Fruit fly (Drosophila melanogaster) whole organism, embryonic: ENCODE data around the gene Rtnl1.

Source experiments
- Abd-B ChIP-seq: fragments of 200-800 bp; sonication (Bioruptor generic); optimal IDR thresholded peaks from 2 replicates; lab custom pipeline; 2018; ENCODE audit warnings: missing biosample characterization, mild to moderate bottlenecking, missing genetic modification characterization, moderate library complexity
- Atf-2 ChIP-seq: fragments of 200-800 bp; sonication (Bioruptor generic); optimal IDR thresholded peaks from 2 replicates; lab custom pipeline; 2016; ENCODE audit warnings: missing biosample characterization, missing genetic modification characterization
- C15 ChIP-seq: fragments of 200-800 bp; sonication (Bioruptor generic); IDR thresholded peaks from 3 replicates; pipeline ENCODE4 v1.3.6; 2022; ENCODE audit warnings: missing biosample characterization, missing genetic modification characterization
- CG10209 ChIP-seq: fragments of 200-800 bp; sonication (Bioruptor generic); optimal IDR thresholded peaks from 3 replicates; lab custom pipeline; 2017; ENCODE audit warnings: missing biosample characterization, mild to moderate bottlenecking, missing genetic modification characterization, missing genetic modification reagents
- CG10267 ChIP-seq: fragments of 200-800 bp; sonication (Bioruptor generic); optimal IDR thresholded peaks from 2 replicates; lab custom pipeline; 2018; ENCODE audit warnings: missing biosample characterization, mild to moderate bottlenecking, missing genetic modification characterization, moderate library complexity
- CG10654 ChIP-seq: fragments of 200-800 bp; sonication (Bioruptor generic); optimal IDR thresholded peaks from 2 replicates; lab custom pipeline; 2016; ENCODE audit warnings: missing biosample characterization, missing genetic modification characterization
- CG1233 ChIP-seq: fragments of 200-800 bp; sonication (Bioruptor generic); optimal IDR thresholded peaks from 4 replicates; lab custom pipeline; 2018; ENCODE audit warnings: missing biosample characterization, mild to moderate bottlenecking, missing genetic modification characterization
- CG13296 ChIP-seq: fragments of 200-800 bp; sonication (Bioruptor generic); optimal IDR thresholded peaks from 3 replicates; lab custom pipeline; 2018; ENCODE audit warnings: missing biosample characterization, mild to moderate bottlenecking, missing genetic modification characterization
- CG13894 ChIP-seq: fragments of 200-800 bp; sonication (Bioruptor generic); optimal IDR thresholded peaks from 3 replicates; lab custom pipeline; 2018; ENCODE audit warnings: missing biosample characterization, mild to moderate bottlenecking, missing genetic modification characterization, moderate library complexity
- CG14050 ChIP-seq: fragments of 200-800 bp; sonication (Bioruptor generic); IDR thresholded peaks from 3 replicates; pipeline ENCODE4 v1.3.6; 2022; ENCODE audit warnings: missing biosample characterization, missing genetic modification characterization
- CG14441 ChIP-seq: fragments of 200-800 bp; sonication (Bioruptor generic); IDR thresholded peaks from 2 replicates; pipeline ENCODE4 v1.3.6; 2022; ENCODE audit warnings: missing biosample characterization, missing genetic modification characterization
- CG14860 ChIP-seq: fragments of 200-800 bp; sonication (Bioruptor generic); IDR thresholded peaks from 3 replicates; pipeline ENCODE4 v1.3.6; 2022; ENCODE audit warnings: missing biosample characterization, missing genetic modification characterization; ENCODE audit not compliant: partially characterized antibody
- CG17361 ChIP-seq: fragments of 200-800 bp; sonication (Bioruptor generic); IDR thresholded peaks from 3 replicates; pipeline ENCODE4 v1.3.6; 2022; ENCODE audit warnings: missing biosample characterization, missing genetic modification characterization
- CG2712 ChIP-seq: fragments of 200-800 bp; optimal IDR thresholded peaks from 3 replicates; lab custom pipeline; 2019; ENCODE audit warnings: missing biosample characterization, mild to moderate bottlenecking, missing genetic modification characterization, moderate library complexity
- CG2889 ChIP-seq: fragments of 200-800 bp; sonication (Bioruptor generic); IDR thresholded peaks from 3 replicates; pipeline ENCODE4 v1.3.6; 2022; ENCODE audit warnings: missing biosample characterization, missing genetic modification characterization
- CG33213 ChIP-seq: fragments of 200-800 bp; sonication (Bioruptor generic); optimal IDR thresholded peaks from 3 replicates; lab custom pipeline; 2016; ENCODE audit warnings: missing biosample characterization, missing genetic modification characterization
- CG34376 ChIP-seq: fragments of 200-800 bp; sonication (Bioruptor generic); optimal IDR thresholded peaks from 2 replicates; lab custom pipeline; 2018; ENCODE audit warnings: missing biosample characterization, mild to moderate bottlenecking, missing genetic modification characterization
- CG3838 ChIP-seq: fragments of 200-800 bp; sonication (Bioruptor generic); optimal IDR thresholded peaks from 3 replicates; lab custom pipeline; 2016; ENCODE audit warnings: missing biosample characterization, missing genetic modification characterization
- CG4404 ChIP-seq: fragments of 200-800 bp; sonication (Bioruptor generic); IDR thresholded peaks from 2 replicates; pipeline ENCODE4 v1.3.6; 2022; ENCODE audit warnings: missing biosample characterization, missing genetic modification characterization
- CG6272 ChIP-seq: fragments of 200-800 bp; sonication (Bioruptor generic); IDR thresholded peaks from 2 replicates; pipeline ENCODE4 v1.3.6; 2022; ENCODE audit warnings: missing biosample characterization, missing genetic modification characterization
- CG7271 ChIP-seq: fragments of 200-800 bp; sonication (Bioruptor generic); optimal IDR thresholded peaks from 2 replicates; lab custom pipeline; 2018; ENCODE audit warnings: missing biosample characterization, mild to moderate bottlenecking, missing genetic modification characterization, moderate library complexity
- CG7839 ChIP-seq: fragments of 200-800 bp; sonication (Bioruptor generic); optimal IDR thresholded peaks from 3 replicates; lab custom pipeline; 2018; ENCODE audit warnings: missing biosample characterization, mild to moderate bottlenecking, missing genetic modification characterization, moderate library complexity
- CG8290 ChIP-seq, 3 experiments: fragments of 200-800 bp; sonication (Bioruptor generic); optimal IDR thresholded peaks; 2 replicates each; lab custom pipeline; 2016 to 2019; ENCODE audit warnings: missing biosample characterization in 3 of 3, missing genetic modification characterization in 3 of 3, mild to moderate bottlenecking in 2 of 3, moderate library complexity in 1 of 3
- CG9727 ChIP-seq: fragments of 200-800 bp; sonication (Bioruptor generic); optimal IDR thresholded peaks from 3 replicates; lab custom pipeline; 2017; ENCODE audit warnings: missing biosample characterization, mild to moderate bottlenecking, missing genetic modification characterization
- CG9876 ChIP-seq: fragments of 200-800 bp; sonication (Bioruptor generic); optimal IDR thresholded peaks from 2 replicates; lab custom pipeline; 2016; ENCODE audit warnings: missing biosample characterization, missing genetic modification characterization
- Dref ChIP-seq: fragments of 200-800 bp; sonication (Bioruptor generic); IDR thresholded peaks from 2 replicates; pipeline ENCODE4 v1.3.6; 2022; ENCODE audit warnings: missing biosample characterization, missing genetic modification characterization
- Fer1 ChIP-seq: fragments of 200-800 bp; sonication (Bioruptor generic); optimal IDR thresholded peaks from 2 replicates; lab custom pipeline; 2017; ENCODE audit warnings: missing biosample characterization, mild to moderate bottlenecking, missing genetic modification characterization
- Hmx ChIP-seq: fragments of 200-800 bp; sonication (Bioruptor generic); optimal IDR thresholded peaks from 2 replicates; lab custom pipeline; 2016; ENCODE audit warnings: missing biosample characterization, missing genetic modification characterization
- Oaz ChIP-seq: fragments of 200-800 bp; sonication (Bioruptor generic); IDR thresholded peaks from 2 replicates; pipeline ENCODE4 v1.3.6; 2022; ENCODE audit warnings: missing biosample characterization, missing genetic modification characterization
- TFAM ChIP-seq: fragments of 200-800 bp; sonication (Bioruptor generic); optimal IDR thresholded peaks from 2 replicates; lab custom pipeline; 2017; ENCODE audit warnings: missing biosample characterization, missing genetic modification characterization, inconsistent platforms
- YL-1 ChIP-seq: fragments of 200-800 bp; sonication (Bioruptor generic); optimal IDR thresholded peaks from 3 replicates; lab custom pipeline; 2017; ENCODE audit warnings: missing biosample characterization, mild to moderate bottlenecking, missing genetic modification characterization
- dmrt99B ChIP-seq: fragments of 200-800 bp; sonication (Bioruptor generic); optimal IDR thresholded peaks from 2 replicates; lab custom pipeline; 2018; ENCODE audit warnings: missing biosample characterization, mild to moderate bottlenecking, missing genetic modification characterization, moderate library complexity
- en ChIP-seq: fragments of 200-800 bp; sonication (Bioruptor generic); optimal IDR thresholded peaks from 2 replicates; lab custom pipeline; 2016; ENCODE audit warnings: missing biosample characterization, missing genetic modification characterization
- fru ChIP-seq: fragments of >200 bp; optimal IDR thresholded peaks from 2 replicates; lab custom pipeline; 2017
- gro ChIP-seq: fragments of 200-800 bp; sonication (Bioruptor generic); optimal IDR thresholded peaks from 2 replicates; lab custom pipeline; 2016; ENCODE audit warnings: missing biosample characterization, missing genetic modification characterization
- h ChIP-seq: fragments of >200 bp; optimal IDR thresholded peaks from 2 replicates; lab custom pipeline; 2017
- inv ChIP-seq: fragments of 200-800 bp; sonication (Bioruptor generic); IDR thresholded peaks from 2 replicates; pipeline ENCODE4 v1.3.6; 2022; ENCODE audit warnings: missing biosample characterization, missing genetic modification characterization; ENCODE audit not compliant: partially characterized antibody
- jing ChIP-seq: fragments of 200-800 bp; sonication (Bioruptor generic); optimal IDR thresholded peaks from 2 replicates; lab custom pipeline; 2018; ENCODE audit warnings: missing biosample characterization, mild to moderate bottlenecking, missing genetic modification characterization
- lmd ChIP-seq: fragments of 200-800 bp; sonication (Bioruptor generic); IDR thresholded peaks from 2 replicates; pipeline ENCODE4 v1.3.6; 2022; ENCODE audit warnings: missing biosample characterization, missing genetic modification characterization
- pum ChIP-seq: fragments of 200-800 bp; sonication (Bioruptor generic); optimal IDR thresholded peaks from 2 replicates; lab custom pipeline; 2016; ENCODE audit warnings: missing biosample characterization, missing genetic modification characterization
- pzg ChIP-seq: fragments of 200-800 bp; sonication (Bioruptor generic); optimal IDR thresholded peaks from 3 replicates; lab custom pipeline; 2018; ENCODE audit warnings: missing biosample characterization, mild to moderate bottlenecking, missing genetic modification characterization, moderate library complexity
- ranshi ChIP-seq: fragments of 200-800 bp; sonication (Bioruptor generic); IDR thresholded peaks from 2 replicates; pipeline ENCODE4 v1.3.6; 2022; ENCODE audit warnings: missing biosample characterization, missing genetic modification characterization
- ro ChIP-seq: fragments of 200-800 bp; sonication (Bioruptor generic); IDR thresholded peaks from 2 replicates; pipeline ENCODE4 v1.3.6; 2022; ENCODE audit warnings: missing biosample characterization, missing genetic modification characterization
- sens-2 ChIP-seq: fragments of 200-800 bp; sonication (Bioruptor generic); IDR thresholded peaks from 2 replicates; pipeline ENCODE4 v1.3.6; 2022; ENCODE audit warnings: missing biosample characterization, missing genetic modification characterization
- slou ChIP-seq: fragments of 200-800 bp; sonication (Bioruptor generic); optimal IDR thresholded peaks from 3 replicates; lab custom pipeline; 2016; ENCODE audit warnings: missing biosample characterization, missing genetic modification characterization
- sob ChIP-seq: fragments of 200-800 bp; sonication (Bioruptor generic); IDR thresholded peaks from 2 replicates; pipeline ENCODE4 v1.3.6; 2022; ENCODE audit warnings: missing biosample characterization, missing genetic modification characterization
- tap ChIP-seq: fragments of 200-800 bp; optimal IDR thresholded peaks from 3 replicates; lab custom pipeline; 2019; ENCODE audit warnings: missing biosample characterization, mild to moderate bottlenecking, missing genetic modification characterization, moderate library complexity
- tgo ChIP-seq: fragments of 200-800 bp; sonication (Bioruptor generic); IDR thresholded peaks from 3 replicates; pipeline ENCODE4 v1.3.6; 2022; ENCODE audit warnings: missing biosample characterization, missing genetic modification characterization
- toy ChIP-seq: fragments of 200-800 bp; sonication (Bioruptor generic); IDR thresholded peaks from 2 replicates; pipeline ENCODE4 v1.3.6; 2022; ENCODE audit warnings: missing biosample characterization, missing genetic modification characterization
- zf30C ChIP-seq: fragments of 200-800 bp; sonication (Bioruptor generic); optimal IDR thresholded peaks from 3 replicates; lab custom pipeline; 2018; ENCODE audit warnings: missing biosample characterization, mild to moderate bottlenecking, missing genetic modification characterization
- zfh2 ChIP-seq: fragments of 200-800 bp; sonication (Bioruptor generic); optimal IDR thresholded peaks from 2 replicates; lab custom pipeline; 2016; ENCODE audit warnings: missing biosample characterization, missing genetic modification characterization

Gene Rtnl1

DNA sequence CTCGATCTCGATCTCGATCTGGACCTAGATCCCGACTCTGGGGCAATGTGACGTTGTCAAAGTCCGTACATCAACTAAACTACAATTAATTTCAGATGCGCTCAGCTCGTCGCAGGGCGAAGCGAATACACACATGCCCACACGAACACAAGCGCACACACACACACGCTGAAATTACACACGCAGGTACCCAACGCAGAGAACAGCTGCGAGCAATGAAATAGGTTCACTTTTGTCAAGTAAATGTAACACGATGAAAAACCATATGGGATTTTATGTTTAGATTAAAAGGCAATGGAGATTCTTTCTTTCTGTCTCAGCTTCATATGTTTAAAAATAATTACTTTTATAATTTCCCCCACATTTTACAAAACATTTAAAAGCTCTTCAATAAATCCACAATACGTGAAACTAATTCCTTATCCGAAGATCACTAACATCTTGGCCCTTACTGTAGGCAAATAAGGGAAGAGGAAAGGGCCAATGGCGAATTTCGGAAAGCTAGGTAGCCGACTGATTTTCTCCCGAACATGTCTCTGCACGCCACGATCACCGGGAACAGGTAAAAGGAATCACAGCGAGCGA lies 9.1 kb downstream of the Rtnl1 start (continued):
- TF ChIP-seq slou (GFP tag; lab: Kevin White, UChicago) (peak; percentile 44), Atf-2 (peak; percentile 66), CG14860 (GFP tag; lab: Robert Waterston, UW) (no peak), h (lab: Kevin White, UChicago) (no peak), CG9876 (GFP tag; lab: Kevin White, UChicago) (peak; percentile 49), CG34376 (GFP tag; lab: Kevin White, UChicago) (peak; percentile 75), CG8290 (GFP tag; optimal IDR thresholded peaks at IDR 0.05; lab: Kevin White, UChicago) (peak; percentile 79), CG8290 (tag; optimal IDR thresholded peaks at IDR 0.05; lab: Kevin White, UChicago) (peak; percentile 13 to 49), Oaz (GFP tag; lab: Robert Waterston, UW) (peak; percentile 58), CG10209 (GFP tag; lab: Kevin White, UChicago) (peak; percentile 83), C15 (GFP tag; lab: Robert Waterston, UW) (no peak), Hmx (GFP tag; lab: Kevin White, UChicago) (peak; percentile 69), Dref (GFP tag; lab: Robert Waterston, UW) (no peak), CG13296 (peak; percentile 81), CG2889 (GFP tag; lab: Robert Waterston, UW) (peak; percentile 68; the same call in 2 of the 3 replicates), tap (peak; percentile 75), ranshi (GFP tag; lab: Robert Waterston, UW) (peak; percentile 72; the same call in 1 of the 2 replicates), tgo (GFP tag; lab: Robert Waterston, UW) (peak; percentile 75), CG9727 (GFP tag; lab: Kevin White, UChicago) (peak; percentile 93), CG1233 (GFP tag; lab: Kevin White, UChicago) (peak; percentile 86), CG2712 (tag; lab: Kevin White, UChicago) (peak; percentile 92), CG4404 (GFP tag; lab: Robert Waterston, UW) (peak; percentile 81), CG3838 (GFP tag; lab: Kevin White, UChicago) (peak; percentile 38), Fer1 (GFP tag; lab: Kevin White, UChicago) (peak; percentile 86), en (GFP tag; lab: Kevin White, UChicago) (peak; percentile 45), pzg (no peak), ro (GFP tag; lab: Robert Waterston, UW) (peak; percentile 57; the same call in 1 of the 2 replicates), sens-2 (GFP tag; lab: Robert Waterston, UW) (peak; percentile 60), gro (GFP tag; lab: Kevin White, UChicago) (peak; percentile 17), lmd (GFP tag; lab: Robert Waterston, UW) (peak; percentile 84), Abd-B (GFP tag; lab: Kevin White, UChicago) (peak; percentile 68), zf30C (GFP tag; lab: Kevin White, UChicago) (no peak), CG13894 (tag; lab: Kevin White, UChicago) (peak; percentile 67), inv (GFP tag; lab: Robert Waterston, UW) (no peak), CG7271 (peak; percentile 58), CG7839 (tag; lab: Kevin White, UChicago) (peak; percentile 88), CG10267 (peak; percentile 83), CG33213 (peak; percentile 65), pum (peak; percentile 79), fru (lab: Kevin White, UChicago) (no peak), zfh2 (peak; percentile 70), CG14441 (GFP tag; lab: Robert Waterston, UW) (peak; percentile 80), TFAM (peak; percentile 6), CG17361 (GFP tag; lab: Robert Waterston, UW) (peak; percentile 84), jing (GFP tag; lab: Kevin White, UChicago) (peak; percentile 65), dmrt99B (tag; lab: Kevin White, UChicago) (peak; percentile 86), YL-1 (peak; percentile 51), toy (GFP tag; lab: Robert Waterston, UW) (0 out of 2 replicates have a peak, but pooled peaks have one; percentile 53), CG14050 (GFP tag; lab: Robert Waterston, UW) (peak; percentile 56), sob (peak; percentile 75), CG6272 (GFP tag; lab: Robert Waterston, UW) (0 out of 2 replicates have a peak, but pooled peaks have one; percentile 25), CG10654 (GFP tag; lab: Kevin White, UChicago) (peak; percentile 63)
